Worm (Caenorhabditis elegans): ENCODE results near the gene acdh-2.

Gene acdh-2

ce11 chrII:5515542-5515941 lies 31.8 kb downstream of the acdh-2 start, which contains the start of gene ZK177.3:
TSS of gene ZK177.3 (plus strand) at chrII:5515842.
- TF ChIP-seq pes-1 (GFP tag; IDR thresholded peaks at IDR 0.05), result no peak
- no peak for TF ChIP-seq hnd-1 (tag; optimal IDR thresholded peaks at IDR 0.05)
- TF ChIP-seq ets-7 (tag; optimal IDR thresholded peaks at IDR 0.05), result no peak
- TF ChIP-seq aly-1 (tag; optimal IDR thresholded peaks at IDR 0.05), result no peak
- no peak for TF ChIP-seq ceh-36 (tag; optimal IDR thresholded peaks at IDR 0.05)
- TF ChIP-seq ceh-13 (GFP tag; optimal IDR thresholded peaks at IDR 0.05), result no peak
- TF ChIP-seq scrt-1 (GFP tag; IDR thresholded peaks at IDR 0.05), result no peak
- TF ChIP-seq flt-1 (GFP tag; IDR thresholded peaks at IDR 0.05), result no peak
- no peak for TF ChIP-seq tbx-11 (GFP tag; IDR thresholded peaks at IDR 0.05)
- no peak for TF ChIP-seq ama-1 (optimal IDR thresholded peaks at IDR 0.05)
- TF ChIP-seq sea-1 (GFP tag; conservative IDR thresholded peaks at IDR 0.05), result no peak
- TF ChIP-seq tra-4 (tag; optimal IDR thresholded peaks at IDR 0.05), result no peak
- TF ChIP-seq hmg-4 (GFP tag; optimal IDR thresholded peaks at IDR 0.05), result no peak
- TF ChIP-seq B0310.2 (tag; optimal IDR thresholded peaks at IDR 0.05), result no peak
- TF ChIP-seq hmbx-1 (tag; optimal IDR thresholded peaks at IDR 0.05), result no peak
- TF ChIP-seq F13C5.2 (tag; optimal IDR thresholded peaks at IDR 0.05), result no peak

ce11 chrII:5514846-5515245 lies 32.4 kb downstream of the acdh-2 start, which contains the start of gene sahd-1:
TSS of gene sahd-1 (minus strand) at chrII:5514945.
- TF ChIP-seq scrt-1 (GFP tag; IDR thresholded peaks at IDR 0.05), result no peak
- no peak for TF ChIP-seq ama-1 (optimal IDR thresholded peaks at IDR 0.05)
- no peak for TF ChIP-seq F13C5.2 (tag; optimal IDR thresholded peaks at IDR 0.05)
- TF ChIP-seq pes-1 (GFP tag; IDR thresholded peaks at IDR 0.05), result no peak
- TF ChIP-seq hmg-4 (GFP tag; optimal IDR thresholded peaks at IDR 0.05), result no peak
- no peak for TF ChIP-seq hnd-1 (tag; optimal IDR thresholded peaks at IDR 0.05)
- no peak for TF ChIP-seq tbx-11 (GFP tag; IDR thresholded peaks at IDR 0.05)
- TF ChIP-seq tbx-37 (GFP tag; conservative IDR thresholded peaks at IDR 0.05), result no peak

DNA sequence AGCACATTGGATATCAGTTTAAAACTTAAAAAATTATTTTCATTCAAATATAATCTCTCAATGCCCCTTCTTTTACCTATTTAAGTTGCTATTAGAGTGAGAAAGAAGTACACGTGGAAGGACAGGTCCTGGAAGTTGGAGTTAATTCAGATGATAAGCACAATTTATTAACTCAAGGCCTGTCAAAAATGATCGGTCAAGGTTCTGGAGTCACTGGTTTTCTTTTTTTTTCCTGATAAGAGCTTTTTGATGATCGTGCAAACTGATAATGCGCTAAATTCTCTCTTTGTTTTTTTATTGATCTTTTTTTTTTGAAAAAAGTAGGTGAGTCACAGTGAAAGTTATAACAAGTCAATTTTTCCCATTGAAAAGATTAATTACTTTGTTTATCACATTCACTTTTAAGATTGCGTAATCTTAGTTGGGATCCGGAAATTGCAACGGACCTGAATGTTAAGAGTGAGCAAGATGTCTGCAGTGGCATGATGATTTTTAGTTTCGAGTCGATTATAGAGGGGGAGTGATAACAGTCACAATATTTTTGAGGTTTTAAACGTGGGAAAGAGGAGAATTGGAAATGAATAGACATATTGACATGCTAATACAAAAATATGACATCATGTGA lies 34.7 kb downstream of the acdh-2 start:
- TF ChIP-seq flt-1 (GFP tag; IDR thresholded peaks at IDR 0.05), result no peak
- TF ChIP-seq ceh-36 (tag; optimal IDR thresholded peaks at IDR 0.05), result no peak
- TF ChIP-seq F13C5.2 (tag; optimal IDR thresholded peaks at IDR 0.05), result no peak
- no peak for TF ChIP-seq hmg-4 (GFP tag; optimal IDR thresholded peaks at IDR 0.05)
- no peak for TF ChIP-seq tbx-37 (GFP tag; conservative IDR thresholded peaks at IDR 0.05)
- TF ChIP-seq sea-1 (GFP tag; conservative IDR thresholded peaks at IDR 0.05), result no peak
- no peak for TF ChIP-seq hnd-1 (tag; optimal IDR thresholded peaks at IDR 0.05)
- TF ChIP-seq scrt-1 (GFP tag; IDR thresholded peaks at IDR 0.05), result no peak
- no peak for TF ChIP-seq pes-1 (GFP tag; IDR thresholded peaks at IDR 0.05)
- TF ChIP-seq tbx-11 (GFP tag; IDR thresholded peaks at IDR 0.05), result no peak
- TF ChIP-seq B0310.2 (tag; optimal IDR thresholded peaks at IDR 0.05), result no peak
- TF ChIP-seq aly-1 (tag; optimal IDR thresholded peaks at IDR 0.05), result no peak
- TF ChIP-seq ama-1 (optimal IDR thresholded peaks at IDR 0.05), result no peak
- TF ChIP-seq ets-7 (tag; optimal IDR thresholded peaks at IDR 0.05), result no peak
- TF ChIP-seq ceh-13 (GFP tag; optimal IDR thresholded peaks at IDR 0.05), result no peak

DNA sequence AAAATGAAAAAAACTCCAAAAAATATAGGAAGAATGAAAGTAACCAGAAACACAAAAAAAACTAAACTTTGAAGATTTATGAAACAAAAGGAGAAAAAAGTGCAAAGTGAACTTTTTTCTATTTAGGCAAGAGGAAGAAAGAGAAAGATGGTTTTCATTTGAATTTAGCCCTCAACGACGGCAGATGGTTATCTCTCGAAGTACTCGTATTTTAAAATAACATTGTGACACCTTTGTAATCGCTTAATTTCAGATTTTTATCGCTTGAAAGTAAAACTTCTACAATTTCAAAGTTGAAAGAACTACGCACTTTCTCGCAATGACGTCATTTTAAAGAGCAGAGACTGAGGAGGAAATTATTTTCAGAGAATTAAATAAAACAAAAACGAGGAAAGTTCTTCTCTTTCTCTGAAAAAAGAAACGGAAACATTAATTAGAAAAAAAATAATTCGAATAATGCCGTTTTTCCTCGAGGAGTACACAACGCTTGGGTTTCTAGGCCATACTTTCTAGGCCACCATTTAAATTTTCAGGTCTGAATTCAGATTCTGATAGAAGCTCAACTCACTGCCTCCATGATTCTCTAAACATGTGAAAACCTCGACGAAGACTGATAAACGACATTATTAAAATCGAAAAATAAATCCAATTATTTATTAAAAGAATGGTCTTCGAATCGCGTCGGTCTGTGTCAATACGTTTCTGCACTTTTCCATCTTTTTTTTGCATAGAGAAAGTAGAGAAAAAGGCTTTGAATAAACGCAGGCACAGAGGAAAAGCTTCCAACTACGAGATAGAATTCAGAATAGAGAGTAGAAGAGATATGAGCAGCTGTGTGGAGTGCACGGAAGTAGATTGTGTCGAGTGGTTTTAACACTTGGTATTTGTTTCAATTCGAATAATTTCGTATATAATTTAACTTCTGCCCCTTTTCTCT lies 35.6 kb downstream of the acdh-2 start:
- TF ChIP-seq ceh-13 (GFP tag; optimal IDR thresholded peaks at IDR 0.05) (no peak), hmg-4 (GFP tag; optimal IDR thresholded peaks at IDR 0.05) (no peak), ets-7 (tag; optimal IDR thresholded peaks at IDR 0.05) (no peak), pes-1 (GFP tag; IDR thresholded peaks at IDR 0.05) (no peak), sea-1 (GFP tag; conservative IDR thresholded peaks at IDR 0.05) (no peak), scrt-1 (GFP tag; IDR thresholded peaks at IDR 0.05) (no peak), hmbx-1 (tag; optimal IDR thresholded peaks at IDR 0.05) (no peak), tbx-37 (GFP tag; conservative IDR thresholded peaks at IDR 0.05) (no peak), aly-1 (tag; optimal IDR thresholded peaks at IDR 0.05) (no peak), flt-1 (GFP tag; IDR thresholded peaks at IDR 0.05) (no peak), hnd-1 (tag; optimal IDR thresholded peaks at IDR 0.05) (no peak), B0310.2 (tag; optimal IDR thresholded peaks at IDR 0.05) (no peak), tbx-11 (GFP tag; IDR thresholded peaks at IDR 0.05) (no peak), F13C5.2 (tag; optimal IDR thresholded peaks at IDR 0.05) (no peak), ama-1 (optimal IDR thresholded peaks at IDR 0.05) (no peak), ceh-36 (tag; optimal IDR thresholded peaks at IDR 0.05) (no peak), tra-4 (tag; optimal IDR thresholded peaks at IDR 0.05) (no peak)

DNA sequence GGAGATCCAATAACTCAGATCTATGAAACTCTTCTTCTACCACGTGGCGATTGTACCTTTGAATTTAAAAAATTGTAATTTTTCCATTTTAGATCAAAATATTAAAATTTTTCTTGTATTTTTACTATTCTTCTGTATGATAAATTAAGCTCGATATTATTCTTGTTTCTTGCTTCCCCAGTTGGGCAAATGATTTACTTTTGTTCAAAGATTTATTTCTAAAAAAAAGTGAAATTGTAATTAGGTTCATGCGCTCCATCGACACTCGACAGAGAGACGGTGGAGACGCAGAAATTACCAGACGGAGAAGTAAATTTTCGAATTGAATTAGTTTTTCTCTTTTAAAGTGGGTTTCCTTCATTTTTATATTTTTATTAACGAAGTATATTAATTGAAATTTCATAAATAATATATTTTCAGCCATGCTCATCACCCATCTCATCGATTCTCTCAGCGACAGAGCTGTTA lies 41.4 kb downstream of the acdh-2 start, which contains the start of gene npp-24:
Gene npp-24 (plus strand): TSS at position 51 of the 468 bp plus-strand sequence.
- no peak for TF ChIP-seq scrt-1 (GFP tag; IDR thresholded peaks at IDR 0.05)
- TF ChIP-seq ets-7 (tag; optimal IDR thresholded peaks at IDR 0.05), result no peak
- TF ChIP-seq hmg-4 (GFP tag; optimal IDR thresholded peaks at IDR 0.05), result no peak
- no peak for TF ChIP-seq pes-1 (GFP tag; IDR thresholded peaks at IDR 0.05)
- no peak for TF ChIP-seq hmbx-1 (tag; optimal IDR thresholded peaks at IDR 0.05)
- TF ChIP-seq F13C5.2 (tag; optimal IDR thresholded peaks at IDR 0.05), result no peak
- TF ChIP-seq hnd-1 (tag; optimal IDR thresholded peaks at IDR 0.05), result no peak
- no peak for TF ChIP-seq tbx-11 (GFP tag; IDR thresholded peaks at IDR 0.05)
- no peak for TF ChIP-seq ceh-36 (tag; optimal IDR thresholded peaks at IDR 0.05)

ce11 chrII:5503760-5504159 lies 43.5 kb downstream of the acdh-2 start, which contains the start of gene cyp-44A1:
TSS of gene cyp-44A1 (plus strand) at chrII:5504044.
- TF ChIP-seq pes-1 (GFP tag; IDR thresholded peaks at IDR 0.05) (no peak), tbx-11 (GFP tag; IDR thresholded peaks at IDR 0.05) (no peak), ama-1 (optimal IDR thresholded peaks at IDR 0.05) (no peak), F13C5.2 (tag; optimal IDR thresholded peaks at IDR 0.05) (no peak), sea-1 (GFP tag; conservative IDR thresholded peaks at IDR 0.05) (no peak), ceh-36 (tag; optimal IDR thresholded peaks at IDR 0.05) (no peak), ets-7 (tag; optimal IDR thresholded peaks at IDR 0.05) (no peak), hnd-1 (tag; optimal IDR thresholded peaks at IDR 0.05) (no peak)
